Worm (Caenorhabditis elegans): ENCODE measurements around the gene Y47D7A.12.

Gene Y47D7A.12

DNA sequence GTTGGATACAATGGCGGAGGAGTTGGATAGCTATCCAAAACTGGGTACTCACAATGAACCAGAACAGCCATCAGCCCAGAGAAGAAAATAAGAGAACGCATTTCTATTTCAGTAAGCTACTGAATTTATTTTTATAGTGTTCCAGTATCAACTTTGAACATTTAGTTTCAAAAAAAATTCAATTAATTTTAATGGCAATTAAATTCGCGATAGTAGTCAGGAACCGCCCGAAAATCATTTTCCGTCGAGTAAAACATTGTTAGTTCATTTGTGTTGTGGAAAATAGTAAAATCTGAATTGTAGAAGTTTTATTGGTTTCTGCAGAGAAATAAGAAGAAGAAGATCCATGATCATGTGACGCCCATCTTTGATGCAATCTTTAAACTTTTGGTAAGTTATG lies 11.4 kb downstream of the Y47D7A.12 start, which contains the start of gene Y47D7A.6:
Y47D7A.6 (minus strand) TSS at position 101 of the 400 bp plus-strand sequence.
- TF ChIP-seq mxl-1 (tag; optimal IDR thresholded peaks at IDR 0.05) (no peak), ceh-27 (GFP tag; optimal IDR thresholded peaks at IDR 0.05) (no peak), Y79H2A.3 (GFP tag; conservative IDR thresholded peaks at IDR 0.05) (no peak), F55B11.4 (tag; optimal IDR thresholded peaks at IDR 0.05; ENCODE audit: borderline replicate concordance, insufficient read depth) (no peak), fkh-3 (tag; optimal IDR thresholded peaks at IDR 0.05) (no peak), mcd-1 (GFP tag; IDR thresholded peaks at IDR 0.05) (no peak), hlh-12 (tag; optimal IDR thresholded peaks at IDR 0.05) (no peak), attf-3 (GFP tag; conservative IDR thresholded peaks at IDR 0.05) (no peak), sdz-38 (tag; optimal IDR thresholded peaks at IDR 0.05) (no peak), aptf-3 (GFP tag; IDR thresholded peaks at IDR 0.05) (no peak), zfh-2 (GFP tag; conservative IDR thresholded peaks at IDR 0.05) (no peak), nfya-1 (tag; optimal IDR thresholded peaks at IDR 0.05; ENCODE audit: borderline replicate concordance, insufficient read depth) (no peak), ZK185.1 (tag; optimal IDR thresholded peaks at IDR 0.05; ENCODE audit: poor library complexity, severe bottlenecking) (no peak)

DNA sequence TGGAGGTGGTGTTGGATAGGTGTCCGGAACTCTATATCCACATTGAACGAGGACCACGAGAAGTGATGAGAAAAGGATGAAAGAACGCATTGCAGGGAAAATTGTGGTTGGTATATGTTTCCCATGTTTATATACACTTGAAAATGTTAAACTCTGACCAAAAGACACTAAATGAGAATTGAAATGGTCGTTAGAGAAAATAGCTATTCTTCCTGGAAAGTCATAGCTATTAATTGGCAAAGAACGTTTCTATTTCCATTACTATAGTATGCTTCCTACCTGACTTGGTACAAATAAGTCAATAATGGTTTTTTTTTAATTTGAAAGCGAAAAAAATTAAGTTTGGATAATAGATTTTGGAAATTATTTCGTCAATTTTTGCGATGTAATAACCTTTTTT lies 12.8 kb downstream of the Y47D7A.12 start, which contains the start of gene Y47D7A.18:
Y47D7A.18 (minus strand) TSS at position 101 of the 400 bp plus-strand sequence.
- TF ChIP-seq die-1 (tag; optimal IDR thresholded peaks at IDR 0.05) (no peak), madf-8 (GFP tag; conservative IDR thresholded peaks at IDR 0.05) (no peak), ztf-26 (tag; optimal IDR thresholded peaks at IDR 0.05) (no peak), chd-7 (tag; optimal IDR thresholded peaks at IDR 0.05) (no peak), akir-1 (GFP tag; optimal IDR thresholded peaks at IDR 0.05) (no peak), ekl-4 (GFP tag; IDR thresholded peaks at IDR 0.05) (no peak), gei-17 (GFP tag; optimal IDR thresholded peaks at IDR 0.05) (no peak), Y53F4B.3 (GFP tag; IDR thresholded peaks at IDR 0.05) (no peak), nhr-90 (tag; optimal IDR thresholded peaks at IDR 0.05) (no peak), zim-3 (tag; optimal IDR thresholded peaks at IDR 0.05) (no peak), sea-2 (GFP tag; IDR thresholded peaks at IDR 0.05) (no peak), let-526 (GFP tag; IDR thresholded peaks at IDR 0.05) (no peak), K12H6.12 (tag; optimal IDR thresholded peaks at IDR 0.05) (no peak)

DNA sequence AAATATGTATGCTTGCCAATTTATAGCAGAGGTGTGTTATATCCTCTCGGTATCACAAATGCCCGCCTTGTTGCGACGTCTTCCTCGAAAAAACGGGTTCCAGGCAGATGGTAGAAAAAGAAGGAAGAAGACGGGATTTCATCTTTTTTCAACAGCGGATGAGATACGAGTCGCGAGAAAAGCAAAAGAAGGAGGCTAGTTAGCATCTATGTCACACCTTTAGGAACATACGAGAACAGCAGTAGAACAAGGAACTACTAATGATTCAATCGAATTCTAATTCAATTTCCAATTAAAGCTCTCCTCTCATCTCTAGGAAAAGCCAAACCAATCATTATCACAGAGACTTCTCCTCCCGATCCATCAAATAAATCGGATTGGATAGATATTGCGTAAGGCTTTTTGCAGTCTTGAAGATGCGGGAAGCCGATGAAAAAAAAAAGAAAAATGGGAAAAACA lies 14.8 kb downstream of the Y47D7A.12 start, which contains the start of gene grl-5:
grl-5 (minus strand) TSS at position 51 of the 459 bp plus-strand sequence.
- no peak for TF ChIP-seq hsf-1 (GFP tag; IDR thresholded peaks at IDR 0.05)
- no peak for TF ChIP-seq zfh-2 (GFP tag; conservative IDR thresholded peaks at IDR 0.05)
- no peak for TF ChIP-seq ceh-79 (tag; optimal IDR thresholded peaks at IDR 0.05)
- no peak for TF ChIP-seq attf-6 (GFP tag; IDR thresholded peaks at IDR 0.05)
- no peak for TF ChIP-seq ztf-22 (GFP tag; optimal IDR thresholded peaks at IDR 0.05)
- TF ChIP-seq T07F8.4 (tag; optimal IDR thresholded peaks at IDR 0.05): no peak
- TF ChIP-seq dpl-1 (GFP tag; optimal IDR thresholded peaks at IDR 0.05): no peak
- no peak for TF ChIP-seq ZK185.1 (tag; optimal IDR thresholded peaks at IDR 0.05; ENCODE audit: poor library complexity, severe bottlenecking)

DNA sequence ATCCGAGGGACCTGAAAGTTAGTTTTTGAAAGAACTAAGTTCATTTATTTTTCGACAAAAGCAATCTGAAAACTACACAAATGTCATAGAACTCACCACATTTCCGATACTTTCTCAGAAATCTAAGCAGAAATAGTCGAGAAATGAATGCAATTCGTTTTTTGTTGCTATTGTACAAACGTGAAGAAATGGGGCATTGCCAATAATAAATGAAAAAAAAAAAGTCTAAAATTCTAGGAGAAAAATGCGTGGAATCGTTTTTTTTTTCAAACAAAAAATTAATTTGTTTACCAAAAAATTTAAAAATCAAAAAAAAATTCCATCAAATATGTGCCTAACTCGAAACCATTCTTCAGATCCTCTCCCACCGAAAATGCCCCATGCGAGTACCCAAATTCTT lies 17.8 kb downstream of the Y47D7A.12 start, which contains the start of gene Y47D7A.17:
Y47D7A.17 (minus strand) TSS at position 101 of the 400 bp plus-strand sequence.
- TF ChIP-seq egrh-3 (GFP tag; IDR thresholded peaks at IDR 0.05) (no peak), atf-7 (tag; optimal IDR thresholded peaks at IDR 0.05) (no peak), die-1 (tag; optimal IDR thresholded peaks at IDR 0.05) (no peak), bed-2 (GFP tag; IDR thresholded peaks at IDR 0.05) (no peak), unc-130 (GFP tag; optimal IDR thresholded peaks at IDR 0.05) (no peak), hsf-1 (GFP tag; IDR thresholded peaks at IDR 0.05) (no peak), rpc-1 (optimal IDR thresholded peaks at IDR 0.05) (no peak), rpc-1 (tag; optimal IDR thresholded peaks at IDR 0.05) (no peak), nhr-179 (tag; optimal IDR thresholded peaks at IDR 0.05) (no peak), mcd-1 (GFP tag; IDR thresholded peaks at IDR 0.05) (no peak), B0261.1 (tag; optimal IDR thresholded peaks at IDR 0.05) (no peak), rcor-1 (GFP tag; IDR thresholded peaks at IDR 0.05) (no peak), xnd-1 (tag; optimal IDR thresholded peaks at IDR 0.05) (no peak), C17E4.6 (GFP tag; IDR thresholded peaks at IDR 0.05) (no peak), nfya-2 (GFP tag; IDR thresholded peaks at IDR 0.05) (no peak)
